Worm (Caenorhabditis elegans) whole organism, mixed stage, embryonic: ENCODE data around the gene hil-2.

Experiments
- mep-1 ChIP-seq: fragments of 150-350 bp; optimal IDR thresholded peaks from 2 replicates; lab custom pipeline; 2017; ENCODE audit warnings: missing biosample characterization, missing genetic modification reagents, missing genetic modification characterization, inconsistent platforms
- sptf-1 ChIP-seq: sonication (generic microtip); optimal IDR thresholded peaks from 2 replicates; lab custom pipeline; 2017; ENCODE audit warnings: mild to moderate bottlenecking, missing genetic modification characterization, moderate library complexity, missing compliant biosample characterization
- tbx-8 ChIP-seq: fragments of 200-800 bp; sonication (Bioruptor generic); optimal IDR thresholded peaks from 2 replicates; lab custom pipeline; 2018; ENCODE audit warnings: mild to moderate bottlenecking, missing genetic modification characterization, moderate library complexity, missing compliant biosample characterization
- unc-39 ChIP-seq: fragments of 150-350 bp; optimal IDR thresholded peaks from 2 replicates; lab custom pipeline; 2014; ENCODE audit warnings: missing biosample characterization, missing genetic modification characterization

DNA sequence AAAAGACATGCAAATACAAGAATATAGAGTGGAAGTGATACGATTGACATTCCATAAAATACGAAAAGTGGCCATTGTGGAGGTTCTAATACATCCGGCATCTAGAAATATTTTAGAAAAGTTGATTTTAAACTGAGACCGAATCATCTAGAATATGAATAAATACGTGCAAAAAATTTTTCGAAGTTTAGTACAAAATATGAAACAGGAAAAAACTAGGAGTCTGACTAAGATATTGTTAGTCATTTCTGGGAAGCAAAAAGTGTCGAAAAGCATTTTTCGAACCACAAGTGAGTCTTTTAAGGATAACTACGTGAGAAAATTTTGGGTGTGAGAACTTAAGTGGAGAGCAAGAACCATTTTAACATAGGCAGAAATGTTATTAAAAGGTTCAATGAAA is 11.9 kb upstream of the hil-2 start, which contains the start of gene srv-32:
- TF ChIP-seq tbx-8 (no peak), sptf-1 (tag; lab: Kevin White, UChicago) (no peak), mep-1 (no peak), unc-39 (tag; lab: Kevin White, UChicago) (no peak)
